Worm (Caenorhabditis elegans) whole organism, young adult: ENCODE data around the gene cest-9.2.

Source experiments
- C17E4.6 ChIP-seq: fragments of 200-800 bp; sonication (Bioruptor generic); IDR thresholded peaks from 2 replicates; pipeline ENCODE4 v1.3.6; 2022; ENCODE audit warnings: missing genetic modification reagents, missing genetic modification characterization, missing compliant biosample characterization
- F10E7.11 ChIP-seq: sonication (generic microtip); optimal IDR thresholded peaks from 2 replicates; lab custom pipeline; 2017; ENCODE audit warnings: mild to moderate bottlenecking, missing genetic modification characterization, moderate library complexity, missing compliant biosample characterization
- F39B2.1 ChIP-seq: fragments of 200-800 bp; sonication (Bioruptor generic); IDR thresholded peaks from 2 replicates; pipeline ENCODE4 v1.3.6; 2022; ENCODE audit warnings: missing genetic modification reagents, missing genetic modification characterization, missing compliant biosample characterization
- F57A8.1 ChIP-seq: fragments of 200-800 bp; sonication (Bioruptor generic); optimal IDR thresholded peaks from 2 replicates; lab custom pipeline; 2018; ENCODE audit warnings: mild to moderate bottlenecking, missing genetic modification characterization, moderate library complexity, missing compliant biosample characterization
- F57C9.4 ChIP-seq: sonication (generic microtip); optimal IDR thresholded peaks from 2 replicates; lab custom pipeline; 2017; ENCODE audit warnings: mild to moderate bottlenecking, missing genetic modification characterization, missing compliant biosample characterization
- T26A5.8 ChIP-seq: sonication (generic microtip); optimal IDR thresholded peaks from 2 replicates; lab custom pipeline; 2016; ENCODE audit warnings: missing genetic modification characterization, missing compliant biosample characterization
- Y53F4B.3 ChIP-seq: fragments of 200-800 bp; sonication (Bioruptor generic); IDR thresholded peaks from 2 replicates; pipeline ENCODE4 v1.3.6; 2022; ENCODE audit warnings: missing genetic modification reagents, missing genetic modification characterization, missing compliant biosample characterization
- ama-1 ChIP-seq, 3 experiments: fragments of 150-350 bp in 1 of 3; sonication (generic microtip) in 2 of 3; optimal IDR thresholded peaks; 2 replicates each; lab custom pipeline; 2014 to 2018; ENCODE audit warnings: missing biosample characterization in 2 of 3, missing genetic modification characterization in 2 of 3, missing genetic modification reagents in 2 of 3
- atf-7 ChIP-seq: sonication (generic microtip); optimal IDR thresholded peaks from 2 replicates; lab custom pipeline; 2017; ENCODE audit warnings: mild to moderate bottlenecking, missing genetic modification characterization, missing compliant biosample characterization
- attf-3 ChIP-seq: fragments of 200-800 bp; sonication (Bioruptor generic); conservative IDR thresholded peaks from 2 replicates; pipeline ENCODE4 v1.3.6; 2022; ENCODE audit warnings: missing genetic modification reagents, missing genetic modification characterization, missing compliant biosample characterization
- cebp-1 ChIP-seq, 2 experiments: fragments of 200-800 bp in 1 of 2; sonication (Bioruptor generic) in 1 of 2; sonication (generic microtip) in 1 of 2; IDR thresholded peaks in 1 of 2; optimal IDR thresholded peaks in 1 of 2; 2 replicates each; pipeline versions ENCODE4 v1.3.6 to Lab custom; 2017 to 2022; ENCODE audit warnings: missing compliant biosample characterization in 2 of 2, missing genetic modification characterization in 2 of 2, mild to moderate bottlenecking in 1 of 2, missing genetic modification reagents in 1 of 2, moderate library complexity in 1 of 2
- ceh-58 ChIP-seq: fragments of 200-800 bp; sonication (Bioruptor generic); IDR thresholded peaks from 2 replicates; pipeline ENCODE4 v1.3.6; 2022; ENCODE audit warnings: missing genetic modification characterization, missing compliant biosample characterization
- ceh-91 ChIP-seq: fragments of 200-800 bp; sonication (Bioruptor generic); IDR thresholded peaks from 2 replicates; pipeline ENCODE4 v1.3.6; 2022; ENCODE audit warnings: missing genetic modification reagents, missing genetic modification characterization, missing compliant biosample characterization
- chd-7 ChIP-seq: sonication (generic microtip); optimal IDR thresholded peaks from 2 replicates; lab custom pipeline; 2016; ENCODE audit warnings: mild to moderate bottlenecking, missing genetic modification characterization, moderate library complexity, missing compliant biosample characterization
- dox-1 ChIP-seq: fragments of 200-800 bp; sonication (Bioruptor generic); IDR thresholded peaks from 2 replicates; pipeline ENCODE4 v1.3.6; 2022; ENCODE audit warnings: missing genetic modification reagents, missing genetic modification characterization, missing compliant biosample characterization
- dpff-1 ChIP-seq: sonication (generic microtip); optimal IDR thresholded peaks from 2 replicates; lab custom pipeline; 2017; ENCODE audit warnings: mild to moderate bottlenecking, missing genetic modification characterization, missing compliant biosample characterization
- egl-18 ChIP-seq: fragments of 200-800 bp; sonication (Bioruptor generic); IDR thresholded peaks from 2 replicates; pipeline ENCODE4 v1.3.6; 2022; ENCODE audit warnings: missing genetic modification reagents, missing genetic modification characterization, missing compliant biosample characterization
- egl-44 ChIP-seq: fragments of 200-800 bp; sonication (Bioruptor generic); IDR thresholded peaks from 2 replicates; pipeline ENCODE4 v1.3.6; 2022; ENCODE audit warnings: missing genetic modification reagents, missing genetic modification characterization, missing compliant biosample characterization
- ets-4 ChIP-seq: fragments of 200-800 bp; sonication (Bioruptor generic); optimal IDR thresholded peaks from 2 replicates; lab custom pipeline; 2018; ENCODE audit warnings: mild to moderate bottlenecking, missing genetic modification characterization, missing compliant biosample characterization
- fkh-3 ChIP-seq: sonication (generic microtip); optimal IDR thresholded peaks from 2 replicates; lab custom pipeline; 2016; ENCODE audit warnings: mild to moderate bottlenecking, missing genetic modification characterization, missing compliant biosample characterization
- let-607 ChIP-seq, 2 experiments: fragments of 200-800 bp in 1 of 2; sonication (Bioruptor generic) in 1 of 2; sonication (generic microtip) in 1 of 2; optimal IDR thresholded peaks; 2 replicates each; lab custom pipeline; 2016 to 2018; ENCODE audit warnings: mild to moderate bottlenecking in 2 of 2, missing compliant biosample characterization in 2 of 2, missing genetic modification characterization in 2 of 2, moderate library complexity in 2 of 2, missing genotype in 1 of 2
- lin-35 ChIP-seq, 3 experiments: fragments of 150-350 bp in 2 of 3; sonication (generic microtip) in 1 of 3; optimal IDR thresholded peaks; 2 replicates each; lab custom pipeline; 2014 to 2018; ENCODE audit warnings: missing biosample characterization in 3 of 3, missing genetic modification characterization in 3 of 3, missing genetic modification reagents in 3 of 3
- lin-40 ChIP-seq: sonication (generic microtip); optimal IDR thresholded peaks from 2 replicates; lab custom pipeline; 2016; ENCODE audit warnings: missing genetic modification characterization, mild to moderate bottlenecking, missing compliant biosample characterization, missing genotype, missing genetic modification reagents
- lin-54 ChIP-seq: fragments of 200-800 bp; sonication (Bioruptor generic); optimal IDR thresholded peaks from 2 replicates; lab custom pipeline; 2018; ENCODE audit warnings: mild to moderate bottlenecking, missing genetic modification characterization, missing compliant biosample characterization
- lir-1 ChIP-seq: fragments of 200-800 bp; sonication (Bioruptor generic); conservative IDR thresholded peaks from 2 replicates; pipeline ENCODE4 v1.3.6; 2022; ENCODE audit warnings: missing genetic modification reagents, missing genetic modification characterization, missing compliant biosample characterization
- mel-28 ChIP-seq: sonication (generic microtip); optimal IDR thresholded peaks from 2 replicates; lab custom pipeline; 2016; ENCODE audit warnings: borderline replicate concordance, mild to moderate bottlenecking, missing genetic modification characterization, missing compliant biosample characterization
- nfya-1 ChIP-seq: sonication (generic microtip); optimal IDR thresholded peaks from 2 replicates; lab custom pipeline; 2017; ENCODE audit warnings: antibody characterized with exemption, missing compliant biosample characterization, missing genetic modification characterization, borderline replicate concordance; ENCODE audit not compliant: insufficient read depth
- nhr-80 ChIP-seq: sonication (generic microtip); optimal IDR thresholded peaks from 2 replicates; lab custom pipeline; 2016; ENCODE audit warnings: missing genetic modification characterization, missing compliant biosample characterization
- pbrm-1 ChIP-seq: fragments of 200-800 bp; sonication (Bioruptor generic); IDR thresholded peaks from 2 replicates; pipeline ENCODE4 v1.3.6; 2022; ENCODE audit warnings: missing genetic modification reagents, missing genetic modification characterization, missing compliant biosample characterization
- pha-4 ChIP-seq: fragments of 150-350 bp; sonication (generic microtip); optimal IDR thresholded peaks from 2 replicates; lab custom pipeline; 2014; ENCODE audit warnings: missing biosample characterization, missing genetic modification reagents, missing genetic modification characterization
- rcor-1 ChIP-seq: fragments of 200-800 bp; sonication (Bioruptor generic); IDR thresholded peaks from 2 replicates; pipeline ENCODE4 v1.3.6; 2022; ENCODE audit warnings: missing genetic modification reagents, missing genetic modification characterization, missing compliant biosample characterization
- sea-2 ChIP-seq: fragments of 200-800 bp; sonication (Bioruptor generic); IDR thresholded peaks from 2 replicates; pipeline ENCODE4 v1.3.6; 2022; ENCODE audit warnings: missing genetic modification characterization, missing compliant biosample characterization
- snpc-1.3 ChIP-seq: sonication (generic microtip); optimal IDR thresholded peaks from 2 replicates; lab custom pipeline; 2017; ENCODE audit warnings: missing genetic modification characterization, mild to moderate bottlenecking, missing compliant biosample characterization, antibody characterized with exemption, moderate library complexity, missing genotype, missing genetic modification reagents; ENCODE audit not compliant: insufficient read depth
- snpc-3.4 ChIP-seq: sonication (generic microtip); optimal IDR thresholded peaks from 2 replicates; lab custom pipeline; 2017; ENCODE audit warnings: missing genetic modification characterization, mild to moderate bottlenecking, missing compliant biosample characterization, antibody characterized with exemption, moderate library complexity, missing genotype, missing genetic modification reagents
- tbp1 ChIP-seq: fragments of 200-800 bp; sonication (Bioruptor generic); optimal IDR thresholded peaks from 2 replicates; lab custom pipeline; 2018; ENCODE audit warnings: mild to moderate bottlenecking, missing genetic modification characterization, missing compliant biosample characterization
- unc-62 ChIP-seq: fragments of 150-350 bp; optimal IDR thresholded peaks from 2 replicates; lab custom pipeline; 2014; ENCODE audit warnings: missing biosample characterization, missing genetic modification reagents, missing genetic modification characterization
- xnd-1 ChIP-seq: sonication (generic microtip); optimal IDR thresholded peaks from 2 replicates; lab custom pipeline; 2016; ENCODE audit warnings: missing genotype, missing genetic modification reagents, missing genetic modification characterization, missing compliant biosample characterization
- zfh-2 ChIP-seq: fragments of 200-800 bp; sonication (Bioruptor generic); conservative IDR thresholded peaks from 2 replicates; pipeline ENCODE4 v1.3.6; 2022; ENCODE audit warnings: missing genetic modification reagents, missing genetic modification characterization, missing compliant biosample characterization
- zim-3 ChIP-seq: sonication (generic microtip); optimal IDR thresholded peaks from 2 replicates; lab custom pipeline; 2017; ENCODE audit warnings: mild to moderate bottlenecking, missing genetic modification characterization, moderate library complexity, missing compliant biosample characterization
- ztf-18 ChIP-seq: sonication (generic microtip); optimal IDR thresholded peaks from 2 replicates; lab custom pipeline; 2016; ENCODE audit warnings: missing genotype, mild to moderate bottlenecking, missing genetic modification characterization, missing compliant biosample characterization
- ztf-28 ChIP-seq: fragments of 200-800 bp; sonication (Bioruptor generic); IDR thresholded peaks from 2 replicates; pipeline ENCODE4 v1.3.6; 2022; ENCODE audit warnings: missing genetic modification reagents, missing genetic modification characterization, missing compliant biosample characterization
- ztf-6 ChIP-seq: fragments of 200-800 bp; sonication (Bioruptor generic); IDR thresholded peaks from 2 replicates; pipeline ENCODE4 v1.3.6; 2022; ENCODE audit warnings: missing genetic modification reagents, missing genetic modification characterization, missing compliant biosample characterization

Gene cest-9.2

ce11 chrX:12186592-12186991 is 35.3 kb upstream of the cest-9.2 start:
- TF ChIP-seq F57C9.4 (no peak), ceh-58 (GFP tag; lab: Robert Waterston, UW) (no peak), let-607 (tag; optimal IDR thresholded peaks at IDR 0.05; lab: Kevin White, UChicago) (no peak), ztf-18 (tag; lab: Kevin White, UChicago) (no peak), dpff-1 (tag; lab: Kevin White, UChicago) (no peak), ets-4 (GFP tag; lab: Kevin White, UChicago) (no peak), egl-18 (GFP tag; lab: Robert Waterston, UW) (no peak), C17E4.6 (GFP tag; lab: Robert Waterston, UW) (no peak), snpc-1.3 (tag; lab: Kevin White, UChicago) (no peak), ama-1 (optimal IDR thresholded peaks at IDR 0.05; lab: Kevin White, UChicago) (no peak), ama-1 (GFP tag; optimal IDR thresholded peaks at IDR 0.05; lab: Kevin White, UChicago) (no peak), chd-7 (tag; lab: Kevin White, UChicago) (no peak), Y53F4B.3 (GFP tag; lab: Robert Waterston, UW) (no peak)

DNA sequence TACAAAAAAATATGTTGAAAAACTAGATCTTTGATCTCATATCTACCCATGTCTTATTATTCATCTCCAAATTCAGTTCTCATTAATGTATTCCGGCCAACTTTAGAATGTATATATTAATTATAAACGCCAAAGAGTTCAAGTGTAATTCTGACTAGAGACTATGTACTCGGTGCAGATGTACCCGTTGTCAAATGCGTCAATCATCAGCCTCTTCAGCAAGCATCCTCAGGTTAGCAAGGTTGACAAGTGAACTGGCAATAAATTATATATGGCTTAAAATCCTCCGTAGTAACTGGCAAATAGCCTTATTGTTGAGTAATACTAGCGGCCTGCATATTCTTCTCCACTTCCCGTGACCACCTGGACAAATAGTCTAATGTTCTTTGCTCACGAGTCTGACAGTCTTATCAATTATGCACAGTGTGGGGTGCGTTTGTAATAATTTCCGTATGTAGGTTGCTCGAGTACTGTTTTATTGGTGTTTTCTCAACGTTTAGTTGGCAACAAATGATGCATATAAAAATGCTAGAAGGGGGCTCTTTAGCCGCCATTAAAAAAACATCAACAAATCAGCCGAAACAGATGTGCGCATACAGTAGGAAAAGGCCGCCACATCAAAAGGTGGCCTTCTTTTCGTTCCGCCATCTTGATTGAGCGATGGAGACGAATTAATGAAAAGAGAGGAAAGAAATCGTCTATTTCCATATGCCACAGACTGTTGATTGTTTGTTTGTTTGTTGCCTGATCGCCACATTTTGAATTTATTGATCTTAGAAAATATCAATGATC is 33.4 kb upstream of the cest-9.2 start:
- TF ChIP-seq ceh-58 (GFP tag; lab: Robert Waterston, UW) (no peak), nhr-80 (tag; lab: Kevin White, UChicago) (peak; percentile 41)

ce11 chrX:12197367-12197766 is 24.6 kb upstream of the cest-9.2 start:
- TF ChIP-seq F10E7.11 (tag; lab: Kevin White, UChicago) (no peak), ets-4 (GFP tag; lab: Kevin White, UChicago) (no peak), zfh-2 (no peak), nhr-80 (tag; lab: Kevin White, UChicago) (peak; percentile 82), lin-40 (tag; lab: Kevin White, UChicago) (peak; percentile 15), F57A8.1 (GFP tag; lab: Kevin White, UChicago) (no peak), snpc-3.4 (tag; lab: Kevin White, UChicago) (no peak), atf-7 (tag; lab: Kevin White, UChicago) (peak; percentile 9), pbrm-1 (GFP tag; lab: Robert Waterston, UW) (no peak), egl-44 (GFP tag; lab: Robert Waterston, UW) (no peak), nfya-1 (tag; lab: Kevin White, UChicago) (no peak), lin-54 (GFP tag; lab: Kevin White, UChicago) (no peak), xnd-1 (tag; lab: Kevin White, UChicago) (no peak), lin-35 (GFP tag; optimal IDR thresholded peaks at IDR 0.05; lab: Kevin White, UChicago) (no peak), dox-1 (GFP tag; lab: Robert Waterston, UW) (no peak), ceh-91 (GFP tag; lab: Robert Waterston, UW) (no peak), rcor-1 (GFP tag; lab: Robert Waterston, UW) (no peak), lir-1 (GFP tag; lab: Robert Waterston, UW) (no peak), unc-62 (peak; percentile 88), F39B2.1 (no peak), mel-28 (tag; lab: Kevin White, UChicago) (no peak), zim-3 (tag; lab: Kevin White, UChicago) (no peak), cebp-1 (GFP tag; IDR thresholded peaks at IDR 0.05; lab: Robert Waterston, UW) (no peak), cebp-1 (tag; optimal IDR thresholded peaks at IDR 0.05; lab: Kevin White, UChicago) (no peak), chd-7 (tag; lab: Kevin White, UChicago) (no peak), ztf-18 (tag; lab: Kevin White, UChicago) (no peak), tbp1 (GFP tag; lab: Kevin White, UChicago) (no peak), let-607 (tag; optimal IDR thresholded peaks at IDR 0.05; lab: Kevin White, UChicago) (peak in 1 of 2 experiments; percentile 10), pha-4 (tag; lab: Kevin White, UChicago) (peak; percentile 7), sea-2 (GFP tag; lab: Robert Waterston, UW) (no peak), ztf-28 (no peak), T26A5.8 (no peak), attf-3 (GFP tag; lab: Robert Waterston, UW) (no peak), ztf-6 (no peak), fkh-3 (tag; lab: Kevin White, UChicago) (no peak)
